Fruit fly (Drosophila melanogaster): ENCODE data around the gene CG14377.

DNA sequence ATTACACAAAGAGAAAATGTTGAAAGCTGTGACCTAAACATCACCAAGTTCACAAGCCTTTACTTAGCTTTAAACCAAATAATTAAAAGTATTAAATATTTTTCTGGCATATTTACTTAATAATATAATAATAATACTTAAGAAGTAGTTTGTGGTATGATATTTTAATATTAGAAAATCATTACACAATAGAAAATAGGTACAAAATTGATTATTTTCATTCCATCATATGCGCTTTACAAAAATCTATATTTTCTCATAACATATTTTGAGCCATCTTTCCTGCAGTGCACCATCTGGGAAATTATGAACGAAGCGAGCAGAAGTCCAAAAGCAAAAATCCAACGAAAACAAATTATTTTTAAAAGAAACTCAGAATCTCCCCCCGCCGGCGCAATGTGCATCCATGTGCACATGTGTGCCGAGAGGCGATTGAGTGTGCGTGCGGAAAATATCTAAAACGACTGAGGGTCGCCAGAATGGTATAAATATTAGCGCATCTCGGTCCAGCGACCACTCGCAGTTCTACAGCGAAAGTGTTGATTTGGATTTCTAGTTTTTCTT, 27.9 kb downstream of the CG14377 start, which contains the start of gene Act87E:
- peak; percentile 77 for TF ChIP-seq Eip78C (GFP tag)
- no peak for TF ChIP-seq Sox102F (GFP tag; optimal IDR thresholded peaks at IDR 0.05)
- TF ChIP-seq CG9139 (GFP tag; optimal IDR thresholded peaks at IDR 0.05) = peak; percentile 26
- TF ChIP-seq esn (GFP tag; optimal IDR thresholded peaks at IDR 0.05) = no peak
- peak; percentile 33 for TF ChIP-seq CG10669 (GFP tag; optimal IDR thresholded peaks at IDR 0.05)
- TF ChIP-seq dac (GFP tag; optimal IDR thresholded peaks at IDR 0.05) = no peak
- no peak for TF ChIP-seq Ets21C (GFP tag; optimal IDR thresholded peaks at IDR 0.05)
- peak; percentile 1 for TF ChIP-seq CG3919 (GFP tag; optimal IDR thresholded peaks at IDR 0.05)
- no peak for TF ChIP-seq Sox14 (GFP tag; optimal IDR thresholded peaks at IDR 0.05)
- peak; percentile 36 for TF ChIP-seq spab (GFP tag; optimal IDR thresholded peaks at IDR 0.05)
